Fruit fly (Drosophila melanogaster) whole organism, prepupa: ENCODE measurements around the gene dpr20.

Experiments used
- Blimp-1 ChIP-seq: fragments of 200-800 bp; sonication (Bioruptor generic); optimal IDR thresholded peaks from 3 replicates; lab custom pipeline; 2017; ENCODE audit warnings: missing biosample characterization, missing genetic modification characterization, mild to moderate bottlenecking, moderate library complexity, missing genetic modification reagents
- CG10631 ChIP-seq: fragments of 200-800 bp; sonication (Bioruptor generic); optimal IDR thresholded peaks from 2 replicates; lab custom pipeline; 2016; ENCODE audit warnings: missing biosample characterization, missing genetic modification characterization
- CG10669 ChIP-seq: fragments of 200-800 bp; sonication (Bioruptor generic); optimal IDR thresholded peaks from 3 replicates; lab custom pipeline; 2018; ENCODE audit warnings: missing biosample characterization, mild to moderate bottlenecking, missing genetic modification characterization, moderate library complexity
- CG11294 ChIP-seq: fragments of 200-800 bp; sonication (Bioruptor generic); IDR thresholded peaks from 2 replicates; pipeline ENCODE4 v1.3.6; 2022; ENCODE audit warnings: missing biosample characterization, missing genetic modification characterization
- CG11762 ChIP-seq: fragments of 200-800 bp; sonication (Bioruptor generic); optimal IDR thresholded peaks from 3 replicates; lab custom pipeline; 2016; ENCODE audit warnings: missing biosample characterization, missing genetic modification characterization; ENCODE audit not compliant: insufficient read depth
- CG1621 ChIP-seq: fragments of 200-800 bp; sonication (Bioruptor generic); optimal IDR thresholded peaks from 3 replicates; lab custom pipeline; 2018; ENCODE audit warnings: missing biosample characterization, mild to moderate bottlenecking, missing genetic modification characterization
- CG16779 ChIP-seq: fragments of 200-800 bp; sonication (Bioruptor generic); optimal IDR thresholded peaks from 3 replicates; lab custom pipeline; 2017; ENCODE audit warnings: missing biosample characterization, mild to moderate bottlenecking, missing genetic modification characterization
- CG31627 ChIP-seq: fragments of 200-800 bp; sonication (Bioruptor generic); optimal IDR thresholded peaks from 3 replicates; lab custom pipeline; 2016; ENCODE audit warnings: missing biosample characterization, missing genetic modification characterization
- CG34406 ChIP-seq: fragments of 200-800 bp; sonication (Bioruptor generic); optimal IDR thresholded peaks from 3 replicates; lab custom pipeline; 2016; ENCODE audit warnings: missing biosample characterization, missing genetic modification characterization
- CG3919 ChIP-seq: fragments of 200-800 bp; sonication (Bioruptor generic); optimal IDR thresholded peaks from 3 replicates; lab custom pipeline; 2016; ENCODE audit warnings: missing biosample characterization, missing genetic modification characterization
- CG4318 ChIP-seq: fragments of 200-800 bp; sonication (Bioruptor generic); optimal IDR thresholded peaks from 3 replicates; lab custom pipeline; 2017; ENCODE audit warnings: missing biosample characterization, mild to moderate bottlenecking, missing genetic modification characterization
- CG6163 ChIP-seq: fragments of 200-800 bp; sonication (Bioruptor generic); IDR thresholded peaks from 3 replicates; pipeline ENCODE4 v1.3.6; 2022; ENCODE audit warnings: missing biosample characterization, missing genetic modification characterization
- CG6276 ChIP-seq: fragments of 200-800 bp; sonication (Bioruptor generic); optimal IDR thresholded peaks from 2 replicates; lab custom pipeline; 2017; ENCODE audit warnings: missing biosample characterization, mild to moderate bottlenecking, missing genetic modification characterization
- CG6792 ChIP-seq: fragments of 200-800 bp; sonication (Bioruptor generic); optimal IDR thresholded peaks from 3 replicates; lab custom pipeline; 2016; ENCODE audit warnings: missing biosample characterization, missing genetic modification characterization
- CG6808 ChIP-seq: fragments of 200-800 bp; sonication (Bioruptor generic); optimal IDR thresholded peaks from 3 replicates; lab custom pipeline; 2017; ENCODE audit warnings: missing biosample characterization, missing genetic modification characterization, mild to moderate bottlenecking, moderate library complexity, missing genetic modification reagents
- CG8119 ChIP-seq: fragments of 200-800 bp; sonication (Bioruptor generic); IDR thresholded peaks from 3 replicates; pipeline ENCODE4 v1.3.6; 2022; ENCODE audit warnings: missing biosample characterization, missing genetic modification characterization
- CG8632 ChIP-seq: fragments of 200-800 bp; sonication (Bioruptor generic); optimal IDR thresholded peaks from 3 replicates; lab custom pipeline; 2016; ENCODE audit warnings: missing biosample characterization, missing genetic modification characterization
- CG9139 ChIP-seq: fragments of 200-800 bp; sonication (Bioruptor generic); optimal IDR thresholded peaks from 3 replicates; lab custom pipeline; 2017; ENCODE audit warnings: missing biosample characterization, mild to moderate bottlenecking, missing genetic modification characterization
- Eip78C ChIP-seq: fragments of 200-800 bp; sonication (Bioruptor generic); peaks from one replicate; lab custom pipeline; 2016; ENCODE audit warnings: missing biosample characterization, missing genetic modification characterization
- Eip93F ChIP-seq: fragments of 200-800 bp; sonication (Bioruptor generic); optimal IDR thresholded peaks from 2 replicates; lab custom pipeline; 2016; ENCODE audit warnings: missing biosample characterization, mild to moderate bottlenecking, missing genetic modification characterization
- Ets21C ChIP-seq: fragments of 200-800 bp; sonication (Bioruptor generic); optimal IDR thresholded peaks from 3 replicates; lab custom pipeline; 2016; ENCODE audit warnings: missing biosample characterization, missing genetic modification characterization
- Ets96B ChIP-seq: fragments of 200-800 bp; optimal IDR thresholded peaks from 2 replicates; lab custom pipeline; 2019; ENCODE audit warnings: missing biosample characterization, mild to moderate bottlenecking, missing genetic modification characterization, moderate library complexity
- Gug ChIP-seq: fragments of 200-800 bp; sonication (Bioruptor generic); IDR thresholded peaks from 2 replicates; pipeline ENCODE4 v1.3.6; 2022; ENCODE audit warnings: missing biosample characterization, missing genetic modification characterization
- Hr38 ChIP-seq: sonication (Bioruptor generic); optimal IDR thresholded peaks from 2 replicates; lab custom pipeline; 2016; ENCODE audit warnings: missing biosample characterization, missing genetic modification characterization
- Hr4 ChIP-seq: fragments of 200-800 bp; sonication (Bioruptor generic); optimal IDR thresholded peaks from 3 replicates; lab custom pipeline; 2016; ENCODE audit warnings: missing biosample characterization, missing genetic modification characterization
- Lpt ChIP-seq: fragments of 200-800 bp; sonication (Bioruptor generic); optimal IDR thresholded peaks from 3 replicates; lab custom pipeline; 2016; ENCODE audit warnings: missing biosample characterization, missing genetic modification characterization
- Met ChIP-seq: fragments of 200-800 bp; sonication (Bioruptor generic); optimal IDR thresholded peaks from 3 replicates; lab custom pipeline; 2016; ENCODE audit warnings: missing biosample characterization, missing genetic modification characterization
- OdsH ChIP-seq: fragments of 200-800 bp; sonication (Bioruptor generic); optimal IDR thresholded peaks from 3 replicates; lab custom pipeline; 2016; ENCODE audit warnings: missing biosample characterization, missing genetic modification characterization
- Sox102F ChIP-seq: fragments of 200-800 bp; sonication (Bioruptor generic); optimal IDR thresholded peaks from 2 replicates; lab custom pipeline; 2016; ENCODE audit warnings: missing biosample characterization, mild to moderate bottlenecking, missing genetic modification characterization
- Sox14 ChIP-seq: fragments of 200-800 bp; sonication (Bioruptor generic); optimal IDR thresholded peaks from 3 replicates; lab custom pipeline; 2016; ENCODE audit warnings: missing biosample characterization, missing genetic modification characterization
- achi ChIP-seq: fragments of 200-800 bp; sonication (Bioruptor generic); optimal IDR thresholded peaks from 3 replicates; lab custom pipeline; 2016; ENCODE audit warnings: missing biosample characterization, missing genetic modification characterization
- acj6 ChIP-seq: fragments of 200-800 bp; sonication (Bioruptor generic); optimal IDR thresholded peaks from 3 replicates; lab custom pipeline; 2016; ENCODE audit warnings: missing biosample characterization, missing genetic modification characterization
- dac ChIP-seq: fragments of 200-800 bp; sonication (Bioruptor generic); optimal IDR thresholded peaks from 2 replicates; lab custom pipeline; 2017; ENCODE audit warnings: missing biosample characterization, mild to moderate bottlenecking, missing genetic modification characterization
- dsx ChIP-seq: fragments of 200-800 bp; optimal IDR thresholded peaks from 3 replicates; lab custom pipeline; 2019; ENCODE audit warnings: missing biosample characterization, mild to moderate bottlenecking, missing genetic modification characterization, moderate library complexity; ENCODE audit not compliant: poor library complexity, severe bottlenecking
- eg ChIP-seq: fragments of 200-800 bp; sonication (Bioruptor generic); IDR thresholded peaks from 3 replicates; pipeline ENCODE4 v1.3.6; 2022; ENCODE audit warnings: missing biosample characterization, missing genetic modification characterization
- esn ChIP-seq: fragments of 200-800 bp; sonication (Bioruptor generic); optimal IDR thresholded peaks from 2 replicates; lab custom pipeline; 2016; ENCODE audit warnings: missing biosample characterization, mild to moderate bottlenecking, missing genetic modification characterization, moderate library complexity
- fd59A ChIP-seq: fragments of 200-800 bp; sonication (Bioruptor generic); optimal IDR thresholded peaks from 2 replicates; lab custom pipeline; 2017; ENCODE audit warnings: missing biosample characterization, mild to moderate bottlenecking, missing genetic modification characterization, missing genetic modification reagents
- fd85E ChIP-seq: fragments of 200-800 bp; sonication (Bioruptor generic); optimal IDR thresholded peaks from 3 replicates; lab custom pipeline; 2016; ENCODE audit warnings: missing biosample characterization, missing genetic modification characterization
- lz ChIP-seq: fragments of 200-800 bp; sonication (Bioruptor generic); optimal IDR thresholded peaks from 3 replicates; lab custom pipeline; 2016; ENCODE audit warnings: missing biosample characterization, missing genetic modification characterization
- net ChIP-seq: fragments of 200-800 bp; sonication (Bioruptor generic); optimal IDR thresholded peaks from 3 replicates; lab custom pipeline; 2016; ENCODE audit warnings: missing biosample characterization, missing genetic modification characterization
- pdm3 ChIP-seq: fragments of 200-800 bp; sonication (Bioruptor generic); optimal IDR thresholded peaks from 3 replicates; lab custom pipeline; 2016; ENCODE audit warnings: missing biosample characterization, missing genetic modification characterization
- salr ChIP-seq, 2 experiments: fragments of 200-800 bp; sonication (Bioruptor generic); optimal IDR thresholded peaks; 3 replicates each; lab custom pipeline; 2016 to 2018; ENCODE audit warnings: missing biosample characterization in 2 of 2, missing genetic modification characterization in 2 of 2, mild to moderate bottlenecking in 1 of 2
- spab ChIP-seq: fragments of 200-800 bp; sonication (Bioruptor generic); optimal IDR thresholded peaks from 2 replicates; lab custom pipeline; 2017; ENCODE audit warnings: missing biosample characterization, mild to moderate bottlenecking, missing genetic modification characterization, missing genetic modification reagents
- ss ChIP-seq, 2 experiments: fragments of 200-800 bp; sonication (Bioruptor generic); optimal IDR thresholded peaks; 2 replicates in 1 of 2; 3 replicates in 1 of 2; lab custom pipeline; 2017 to 2018; ENCODE audit warnings: mild to moderate bottlenecking in 2 of 2, missing biosample characterization in 2 of 2, missing genetic modification characterization in 2 of 2, moderate library complexity in 1 of 2
- svp ChIP-seq: fragments of 200-800 bp; sonication (Bioruptor generic); peaks from one replicate; lab custom pipeline; 2016; ENCODE audit warnings: missing biosample characterization, missing genetic modification characterization
- topi ChIP-seq: fragments of 200-800 bp; sonication (Bioruptor generic); optimal IDR thresholded peaks from 3 replicates; lab custom pipeline; 2016; ENCODE audit warnings: missing biosample characterization, missing genetic modification characterization
- vri ChIP-seq: fragments of 200-800 bp; sonication (Bioruptor generic); optimal IDR thresholded peaks from 3 replicates; lab custom pipeline; 2016; ENCODE audit warnings: missing biosample characterization, mild to moderate bottlenecking, missing genetic modification characterization

The dpr20 gene

dm6 chr3L:824444-824843, 32.6 kb downstream of the dpr20 start (continued):
- TF ChIP-seq CG1621 (no peak), fd85E (GFP tag; lab: Kevin White, UChicago) (no peak), esn (GFP tag; lab: Kevin White, UChicago) (peak; percentile 79), CG4318 (peak; percentile 77), Sox102F (peak; percentile 75), ss (GFP tag; optimal IDR thresholded peaks at IDR 0.05; lab: Kevin White, UChicago) (peak in 1 of 2 experiments; percentile 53), lz (GFP tag; lab: Kevin White, UChicago) (peak; percentile 41)

DNA sequence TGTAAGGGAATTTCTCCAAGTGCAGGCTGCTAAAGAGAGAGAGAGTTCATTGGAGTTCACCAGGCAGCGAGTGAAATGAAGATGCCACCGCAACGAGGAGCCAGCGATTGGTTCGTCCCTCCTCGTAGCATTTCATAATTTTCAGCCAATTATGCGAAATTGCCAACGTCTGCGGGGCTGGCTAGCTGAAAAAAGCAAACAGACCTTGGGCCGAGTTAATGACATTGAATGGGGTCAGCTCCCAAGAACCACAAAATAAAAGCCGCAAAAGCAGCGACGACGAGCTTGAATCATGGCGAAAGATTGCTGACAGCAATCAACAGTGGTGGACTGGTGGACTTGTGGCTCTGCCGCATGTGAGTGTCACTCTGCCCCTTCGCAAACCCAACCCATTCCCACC, 33.5 kb downstream of the dpr20 start:
- peak; percentile 14 for TF ChIP-seq Eip78C (GFP tag; lab: Kevin White, UChicago)
- peak; percentile 35 for TF ChIP-seq svp
- 0 out of 3 replicates have a peak, but pooled peaks have one; percentile 3 for TF ChIP-seq CG6163 (GFP tag; lab: Robert Waterston, UW)
- no peak for TF ChIP-seq Sox102F
- TF ChIP-seq CG3919 (GFP tag; lab: Kevin White, UChicago) = peak; percentile 15

DNA sequence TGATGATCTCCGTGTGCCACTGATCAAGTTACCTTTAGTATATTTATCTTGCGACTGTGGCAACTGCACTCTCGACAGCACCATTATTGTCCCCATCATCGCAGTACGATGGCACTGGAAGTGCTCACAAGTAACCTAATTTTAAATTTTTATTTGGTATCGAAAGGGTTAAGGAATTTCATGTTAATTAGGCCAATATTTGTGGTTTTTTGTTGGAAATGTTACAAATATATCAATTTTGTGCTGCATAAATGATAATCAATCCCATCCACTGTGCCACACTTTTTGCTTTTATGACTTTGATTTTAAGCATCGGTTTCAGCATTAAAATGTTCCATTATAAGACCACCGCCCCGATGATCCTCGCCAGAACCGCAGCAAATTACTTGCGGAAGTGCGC, 34.4 kb downstream of the dpr20 start:
- TF ChIP-seq pdm3 (GFP tag; lab: Kevin White, UChicago) (peak; percentile 75), Met (GFP tag; lab: Kevin White, UChicago) (peak; percentile 83), Hr38 (GFP tag; lab: Kevin White, UChicago) (no peak), CG34406 (peak; percentile 73), Blimp-1 (GFP tag; lab: Kevin White, UChicago) (no peak), Lpt (peak; percentile 21), Gug (GFP tag; lab: Robert Waterston, UW) (peak; percentile 47; the same call in 1 of the 2 replicates), Hr4 (GFP tag; lab: Kevin White, UChicago) (peak; percentile 34), CG6792 (peak; percentile 67), Ets96B (peak; percentile 73), fd59A (GFP tag; lab: Kevin White, UChicago) (peak; percentile 45), CG16779 (tag; lab: Kevin White, UChicago) (no peak), esn (GFP tag; lab: Kevin White, UChicago) (peak; percentile 81), eg (peak; percentile 58), vri (GFP tag; lab: Kevin White, UChicago) (peak; percentile 36), fd85E (GFP tag; lab: Kevin White, UChicago) (peak; percentile 30), CG1621 (peak; percentile 37), Ets21C (GFP tag; lab: Kevin White, UChicago) (peak; percentile 62), salr (GFP tag; optimal IDR thresholded peaks at IDR 0.05; lab: Kevin White, UChicago) (peak; percentile 23 to 48), lz (GFP tag; lab: Kevin White, UChicago) (peak; percentile 71), net (GFP tag; lab: Kevin White, UChicago) (peak; percentile 50), CG8119 (GFP tag; lab: Robert Waterston, UW) (peak; percentile 52; the same call in 1 of the 3 replicates), OdsH (GFP tag; lab: Kevin White, UChicago) (peak; percentile 79), spab (GFP tag; lab: Kevin White, UChicago) (peak; percentile 69), Eip93F (GFP tag; lab: Kevin White, UChicago) (peak; percentile 49), CG31627 (GFP tag; lab: Kevin White, UChicago) (peak; percentile 78), CG11294 (GFP tag; lab: Robert Waterston, UW) (no peak), CG9139 (GFP tag; lab: Kevin White, UChicago) (no peak), Sox14 (GFP tag; lab: Kevin White, UChicago) (peak; percentile 80), CG6276 (GFP tag; lab: Kevin White, UChicago) (no peak), CG3919 (GFP tag; lab: Kevin White, UChicago) (peak; percentile 77), acj6 (GFP tag; lab: Kevin White, UChicago) (peak; percentile 73), achi (peak; percentile 82), CG8632 (GFP tag; lab: Kevin White, UChicago) (peak; percentile 70), CG11762 (GFP tag; lab: Kevin White, UChicago) (peak; percentile 59), CG10669 (GFP tag; lab: Kevin White, UChicago) (peak; percentile 75), CG6808 (GFP tag; lab: Kevin White, UChicago) (peak; percentile 70), topi (GFP tag; lab: Kevin White, UChicago) (peak; percentile 79), dsx (GFP tag; lab: Kevin White, UChicago) (no peak), CG10631 (GFP tag; lab: Kevin White, UChicago) (peak; percentile 67), Sox102F (peak; percentile 86), dac (GFP tag; lab: Kevin White, UChicago) (no peak)
